Fruit fly (Drosophila melanogaster) whole organism, embryonic: ENCODE data around the gene drm.

Experiments used
- Antp ChIP-seq: fragments of 200-800 bp; sonication (Bioruptor generic); optimal IDR thresholded peaks from 3 replicates; lab custom pipeline; 2016; ENCODE audit warnings: missing biosample characterization, missing genetic modification characterization
- CG10565 ChIP-seq: fragments of 200-800 bp; sonication (Bioruptor generic); optimal IDR thresholded peaks from 3 replicates; lab custom pipeline; 2016; ENCODE audit warnings: missing biosample characterization, mild to moderate bottlenecking, missing genetic modification characterization
- CG11085 ChIP-seq: fragments of 200-800 bp; sonication (Bioruptor generic); IDR thresholded peaks from 2 replicates; pipeline ENCODE4 v1.3.6; 2022; ENCODE audit warnings: missing biosample characterization, missing genetic modification characterization
- CG11695 ChIP-seq: fragments of 200-800 bp; sonication (Bioruptor generic); IDR thresholded peaks from 3 replicates; pipeline ENCODE4 v1.3.6; 2022; ENCODE audit warnings: missing biosample characterization, missing genetic modification characterization
- CG12744 ChIP-seq: fragments of 200-800 bp; sonication (Bioruptor generic); optimal IDR thresholded peaks from 2 replicates; lab custom pipeline; 2016; ENCODE audit warnings: missing biosample characterization, missing genetic modification characterization
- CG14050 ChIP-seq: fragments of 200-800 bp; sonication (Bioruptor generic); IDR thresholded peaks from 3 replicates; pipeline ENCODE4 v1.3.6; 2022; ENCODE audit warnings: missing biosample characterization, missing genetic modification characterization
- CG18262 ChIP-seq: fragments of 200-800 bp; optimal IDR thresholded peaks from 3 replicates; lab custom pipeline; 2019; ENCODE audit warnings: missing biosample characterization, mild to moderate bottlenecking, missing genetic modification characterization, moderate library complexity
- CG31365 ChIP-seq: fragments of 200-800 bp; sonication (Bioruptor generic); optimal IDR thresholded peaks from 2 replicates; lab custom pipeline; 2018; ENCODE audit warnings: missing biosample characterization, mild to moderate bottlenecking, missing genetic modification characterization
- CG4424 ChIP-seq: fragments of 200-800 bp; sonication (Bioruptor generic); optimal IDR thresholded peaks from 3 replicates; lab custom pipeline; 2016; ENCODE audit warnings: missing biosample characterization, missing genetic modification characterization
- CG8478 ChIP-seq: fragments of >200 bp; optimal IDR thresholded peaks from 2 replicates; lab custom pipeline; 2018
- CTCF ChIP-seq: fragments of 200-800 bp; sonication (Bioruptor generic); optimal IDR thresholded peaks from 2 replicates; lab custom pipeline; 2017; ENCODE audit warnings: missing biosample characterization, mild to moderate bottlenecking, missing genetic modification characterization, moderate library complexity
- CkIIα-i1 ChIP-seq: fragments of 200-800 bp; sonication (Bioruptor generic); IDR thresholded peaks from 2 replicates; pipeline ENCODE4 v1.3.6; 2022; ENCODE audit warnings: missing biosample characterization, missing genetic modification characterization
- D19A ChIP-seq: fragments of 200-800 bp; optimal IDR thresholded peaks from 3 replicates; lab custom pipeline; 2019; ENCODE audit warnings: missing biosample characterization, mild to moderate bottlenecking, missing genetic modification characterization, moderate library complexity
- Dip2 ChIP-seq: fragments of 200-800 bp; sonication (Bioruptor generic); IDR thresholded peaks from 2 replicates; pipeline ENCODE4 v1.3.6; 2022; ENCODE audit warnings: missing biosample characterization, missing genetic modification characterization
- Doc2 ChIP-seq: fragments of 200-800 bp; sonication (Bioruptor generic); IDR thresholded peaks from 2 replicates; pipeline ENCODE4 v1.3.6; 2022; ENCODE audit warnings: missing biosample characterization, missing genetic modification characterization
- Ets65A ChIP-seq: fragments of 200-800 bp; sonication (Bioruptor generic); peaks from one replicate; lab custom pipeline; 2016; ENCODE audit warnings: missing biosample characterization, missing genetic modification characterization
- Hey ChIP-seq: fragments of 200-800 bp; sonication (Bioruptor generic); optimal IDR thresholded peaks from 3 replicates; lab custom pipeline; 2018; ENCODE audit warnings: missing biosample characterization, mild to moderate bottlenecking, missing genetic modification characterization
- Hr39 ChIP-seq: fragments of >200 bp; optimal IDR thresholded peaks from 2 replicates; lab custom pipeline; 2017
- Hr78 ChIP-seq, 2 experiments: fragments of 200-800 bp in 1 of 2; fragments of >200 bp in 1 of 2; sonication (Bioruptor generic) in 1 of 2; optimal IDR thresholded peaks; 2 replicates each; lab custom pipeline; 2017 to 2019; ENCODE audit warnings: missing biosample characterization in 2 of 2, missing genetic modification characterization in 2 of 2, mild to moderate bottlenecking in 1 of 2, moderate library complexity in 1 of 2
- Jarid2 ChIP-seq: fragments of 200-800 bp; sonication (Bioruptor generic); optimal IDR thresholded peaks from 3 replicates; lab custom pipeline; 2017; ENCODE audit warnings: mild to moderate bottlenecking, missing biosample characterization, missing genetic modification reagents, missing genetic modification characterization
- NC2α ChIP-seq: fragments of 200-800 bp; sonication (Bioruptor generic); optimal IDR thresholded peaks from 2 replicates; lab custom pipeline; 2016; ENCODE audit warnings: missing biosample characterization, missing genetic modification characterization
- Nf-YC ChIP-seq: fragments of 200-800 bp; optimal IDR thresholded peaks from 3 replicates; lab custom pipeline; 2019; ENCODE audit warnings: missing biosample characterization, mild to moderate bottlenecking, missing genetic modification characterization, moderate library complexity
- Trl ChIP-seq, 3 experiments: fragments of >200 bp in 2 of 3; fragments of 200-800 bp in 1 of 3; sonication (Bioruptor generic) in 1 of 3; optimal IDR thresholded peaks; 2 replicates in 1 of 3; 3 replicates in 2 of 3; lab custom pipeline; 2016 to 2017; ENCODE audit warnings: missing biosample characterization in 1 of 3, missing genetic modification characterization in 1 of 3
- ap ChIP-seq: fragments of 200-800 bp; sonication (Bioruptor generic); IDR thresholded peaks from 2 replicates; pipeline ENCODE4 v1.3.6; 2022; ENCODE audit warnings: missing biosample characterization, missing genetic modification characterization
- ara ChIP-seq: fragments of 200-800 bp; sonication (Bioruptor generic); IDR thresholded peaks from 2 replicates; pipeline ENCODE4 v1.3.6; 2022; ENCODE audit warnings: missing biosample characterization, missing genetic modification characterization
- bowl ChIP-seq: fragments of 200-800 bp; sonication (Bioruptor generic); IDR thresholded peaks from 2 replicates; pipeline ENCODE4 v1.3.6; 2022; ENCODE audit warnings: missing biosample characterization, missing genetic modification characterization
- chinmo ChIP-seq: fragments of 200-800 bp; sonication (Bioruptor generic); IDR thresholded peaks from 4 replicates; pipeline ENCODE4 v1.3.6; 2022; ENCODE audit warnings: missing biosample characterization, missing genetic modification characterization; ENCODE audit not compliant: partially characterized antibody
- crol ChIP-seq: fragments of 200-800 bp; sonication (Bioruptor generic); IDR thresholded peaks from 2 replicates; pipeline ENCODE4 v1.3.6; 2022; ENCODE audit warnings: missing biosample characterization, missing genetic modification characterization
- gsb-n ChIP-seq: fragments of 200-800 bp; sonication (Bioruptor generic); optimal IDR thresholded peaks from 3 replicates; lab custom pipeline; 2018; ENCODE audit warnings: missing biosample characterization, mild to moderate bottlenecking, missing genetic modification characterization
- mirr ChIP-seq: fragments of 200-800 bp; sonication (Bioruptor generic); optimal IDR thresholded peaks from 3 replicates; lab custom pipeline; 2018; ENCODE audit warnings: missing biosample characterization, mild to moderate bottlenecking, missing genetic modification characterization
- sob ChIP-seq: fragments of 200-800 bp; sonication (Bioruptor generic); IDR thresholded peaks from 2 replicates; pipeline ENCODE4 v1.3.6; 2022; ENCODE audit warnings: missing biosample characterization, missing genetic modification characterization
- wek ChIP-seq: fragments of 200-800 bp; sonication (Bioruptor generic); optimal IDR thresholded peaks from 3 replicates; lab custom pipeline; 2018; ENCODE audit warnings: missing biosample characterization, mild to moderate bottlenecking, missing genetic modification characterization, moderate library complexity

drm gene

DNA sequence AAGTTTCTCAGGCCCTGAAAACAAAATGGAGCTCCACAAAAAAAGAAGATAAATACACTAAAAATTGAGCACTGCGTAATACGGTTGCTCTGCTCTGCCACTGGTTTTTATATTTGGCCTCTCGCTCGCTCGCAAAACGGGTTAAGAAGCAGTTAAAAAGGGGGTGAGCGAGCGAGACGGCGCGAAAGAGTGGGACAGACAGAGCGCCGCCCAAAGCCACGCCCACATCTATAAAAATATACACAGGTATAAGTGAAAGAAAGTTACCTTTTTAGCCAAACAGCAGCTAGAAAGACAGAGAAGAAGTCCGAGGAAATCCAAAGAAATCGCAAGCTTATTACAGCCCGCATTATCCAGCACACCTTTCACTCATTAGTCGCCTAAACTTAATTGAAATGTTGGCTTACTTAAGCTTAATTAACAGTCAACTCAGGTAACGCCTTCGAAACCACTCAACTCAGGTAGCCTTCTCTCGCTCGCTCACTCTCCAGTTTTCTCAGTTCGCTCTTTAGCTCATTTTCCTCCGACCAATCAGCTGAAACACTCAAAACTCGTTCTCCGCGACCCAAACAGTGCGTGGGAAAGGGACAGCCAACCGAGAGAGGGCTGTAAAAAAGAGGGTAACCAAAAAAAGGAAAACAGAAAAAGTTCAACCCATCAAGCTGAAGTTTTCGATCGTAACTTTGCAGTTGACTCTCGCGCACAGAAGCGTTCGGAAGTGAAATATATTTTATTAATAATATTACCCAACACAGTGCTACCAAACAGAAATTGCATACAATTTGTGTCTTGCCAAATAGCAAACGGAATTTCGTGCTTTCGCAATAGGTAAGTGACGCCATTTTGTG, at the start of gene drm (continued):
- 0 out of 4 replicates have a peak, but pooled peaks have one; percentile 65 for TF ChIP-seq chinmo (GFP tag; lab: Robert Waterston, UW)
- TF ChIP-seq Jarid2 (GFP tag; lab: Kevin White, UChicago): peak; percentile 53
- no peak for TF ChIP-seq NC2α
- TF ChIP-seq CG12744 (GFP tag; lab: Kevin White, UChicago): no peak
- TF ChIP-seq CG11085 (GFP tag; lab: Robert Waterston, UW): no peak
- TF ChIP-seq Trl (optimal IDR thresholded peaks at IDR 0.05; lab: Kevin White, UChicago): peak; percentile 89 to 92
- TF ChIP-seq Trl (GFP tag; optimal IDR thresholded peaks at IDR 0.05; lab: Kevin White, UChicago): no peak
- TF ChIP-seq CG18262 (tag; lab: Kevin White, UChicago): no peak
- TF ChIP-seq Nf-YC: peak; percentile 98

DNA sequence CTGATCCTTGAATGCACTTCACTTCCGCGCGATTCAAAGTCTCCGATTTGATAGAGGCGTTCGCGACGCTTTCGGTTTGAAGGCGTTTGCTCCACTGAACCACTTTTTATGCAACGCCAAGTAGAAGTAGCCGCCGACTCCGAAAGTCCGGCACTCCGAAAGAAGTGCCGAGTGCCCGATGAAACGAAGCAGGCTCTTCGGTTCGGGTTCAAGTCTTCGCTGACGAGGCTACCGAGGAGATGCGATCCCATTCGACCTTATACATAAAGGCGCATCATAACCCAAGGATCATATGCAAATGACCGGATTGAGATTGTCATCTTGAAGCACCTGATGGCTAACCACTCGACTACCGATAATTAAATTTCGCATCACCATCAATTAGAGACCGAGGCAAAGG, 48.1 kb upstream of the drm start, which contains the start of gene CG15414:
TSS of gene CG15414 (minus strand) at position 101 of the 400 bp plus-strand sequence.
- TF ChIP-seq CTCF (GFP tag; lab: Kevin White, UChicago): peak; percentile 19
- TF ChIP-seq CG31365 (tag; lab: Kevin White, UChicago): no peak
- TF ChIP-seq, all 482 proteins: peak for 1

DNA sequence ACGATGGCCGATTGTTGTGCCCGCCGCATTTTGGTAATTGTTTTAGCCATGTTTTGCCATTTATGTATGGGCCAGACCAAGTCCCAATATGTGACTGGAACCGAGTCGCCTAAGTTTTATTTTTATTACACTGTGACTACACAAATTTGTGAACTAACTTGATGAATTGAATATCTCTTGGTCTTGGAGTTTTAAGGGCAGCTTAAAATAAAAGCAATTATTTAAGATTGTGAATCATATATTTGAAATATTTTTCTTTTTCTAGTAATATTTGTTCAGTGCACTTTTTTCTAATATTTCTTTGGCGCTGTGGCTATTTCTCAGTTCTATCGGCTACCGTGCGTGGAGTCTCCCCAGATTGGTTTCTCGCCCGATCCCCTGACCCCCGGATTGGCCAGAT, 45.6 kb upstream of the drm start:
- TF ChIP-seq ara: no peak
- TF ChIP-seq Antp (GFP tag; lab: Kevin White, UChicago): no peak
- TF ChIP-seq Ets65A (GFP tag; lab: Kevin White, UChicago): peak; percentile 62

DNA sequence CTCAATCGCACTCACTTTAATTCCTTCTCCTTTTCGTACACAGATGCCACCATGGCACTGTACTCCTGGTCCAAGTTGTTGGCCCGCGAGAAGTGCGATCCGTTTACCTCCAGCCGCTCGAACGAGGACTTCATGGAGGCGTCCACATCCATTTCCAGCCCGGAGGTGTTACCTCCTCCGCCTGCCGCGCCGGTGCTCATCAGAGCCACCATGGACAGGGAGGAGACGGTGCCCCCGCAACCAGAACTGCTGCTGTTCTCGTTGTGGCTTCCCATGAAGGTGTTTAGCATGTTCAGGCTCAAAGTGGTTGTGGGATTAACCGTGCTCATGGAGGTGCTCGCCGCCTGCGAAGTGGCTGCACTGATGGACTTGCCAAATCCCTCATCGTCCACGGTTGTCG, 43.6 kb upstream of the drm start:
- TF ChIP-seq ap (GFP tag; lab: Robert Waterston, UW): no peak
- no peak for TF ChIP-seq D19A (tag; lab: Kevin White, UChicago)
- no peak for TF ChIP-seq CG11695 (GFP tag; lab: Robert Waterston, UW)
- no peak for TF ChIP-seq sob (GFP tag; lab: Robert Waterston, UW)
- TF ChIP-seq Ets65A (GFP tag; lab: Kevin White, UChicago): peak; percentile 63
- TF ChIP-seq CG8478 (lab: Kevin White, UChicago): peak; percentile 62
- TF ChIP-seq CkIIα-i1 (GFP tag; lab: Robert Waterston, UW): no peak
- TF ChIP-seq CG4424 (GFP tag; lab: Kevin White, UChicago): no peak

DNA sequence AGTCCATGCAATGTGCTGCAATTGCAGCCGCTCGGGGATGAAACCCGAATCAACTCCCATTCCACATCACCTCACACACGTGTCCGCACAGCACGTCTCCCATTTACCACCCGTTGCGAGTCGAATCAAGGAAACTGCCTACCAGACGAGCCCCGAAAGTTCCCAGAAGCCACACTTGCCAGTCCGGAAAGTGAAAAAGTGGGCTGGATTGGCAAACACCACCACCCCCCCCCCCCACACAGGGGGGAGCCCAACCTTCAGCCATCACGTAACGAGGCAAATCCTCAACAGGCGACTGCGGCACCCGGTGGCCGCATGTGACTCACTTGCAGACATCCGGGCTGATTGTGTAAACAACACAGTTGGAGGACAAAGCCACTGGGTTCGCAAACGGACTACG, 34.2 kb upstream of the drm start:
- peak; percentile 6 for TF ChIP-seq gsb-n (tag; lab: Kevin White, UChicago)
- TF ChIP-seq wek (GFP tag; lab: Kevin White, UChicago): no peak
- peak; percentile 0 for TF ChIP-seq mirr
- peak; percentile 70 for TF ChIP-seq crol
- no peak for TF ChIP-seq CG14050 (GFP tag; lab: Robert Waterston, UW)
- TF ChIP-seq Hey (tag; lab: Kevin White, UChicago): peak; percentile 96
- peak; percentile 78 for TF ChIP-seq Hr39
- no peak for TF ChIP-seq CG10565 (GFP tag; lab: Kevin White, UChicago)
- no peak for TF ChIP-seq Dip2
- TF ChIP-seq Ets65A (GFP tag; lab: Kevin White, UChicago): peak; percentile 17

DNA sequence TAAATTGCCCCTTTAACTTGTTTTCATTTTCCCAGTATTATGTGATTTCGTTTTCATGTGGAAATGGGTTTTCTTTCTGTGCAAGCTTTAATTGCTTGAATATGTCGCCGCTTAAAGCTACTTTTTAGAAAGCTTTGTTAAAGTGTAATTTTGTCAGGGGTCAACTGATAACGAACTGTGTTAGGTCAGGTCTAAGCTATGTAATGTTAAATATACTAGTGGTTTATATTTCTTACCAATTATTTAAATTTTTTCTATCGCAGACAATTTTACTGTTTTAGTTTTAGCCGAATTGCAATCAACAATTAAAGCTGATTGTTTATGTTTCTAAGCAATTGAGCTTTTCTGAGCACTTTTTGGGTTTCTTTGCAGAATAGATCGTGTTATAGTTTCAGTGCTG, 32.7 kb upstream of the drm start:
- TF ChIP-seq bowl (GFP tag; lab: Robert Waterston, UW): no peak
- TF ChIP-seq Hr78 (GFP tag; optimal IDR thresholded peaks at IDR 0.05; lab: Kevin White, UChicago): peak in 1 of 2 experiments; percentile 91
- TF ChIP-seq Doc2 (GFP tag; lab: Robert Waterston, UW): no peak
